Fruit fly (Drosophila melanogaster): Measurements from ENCODE around the gene CG2310.

CG2310 gene

DNA sequence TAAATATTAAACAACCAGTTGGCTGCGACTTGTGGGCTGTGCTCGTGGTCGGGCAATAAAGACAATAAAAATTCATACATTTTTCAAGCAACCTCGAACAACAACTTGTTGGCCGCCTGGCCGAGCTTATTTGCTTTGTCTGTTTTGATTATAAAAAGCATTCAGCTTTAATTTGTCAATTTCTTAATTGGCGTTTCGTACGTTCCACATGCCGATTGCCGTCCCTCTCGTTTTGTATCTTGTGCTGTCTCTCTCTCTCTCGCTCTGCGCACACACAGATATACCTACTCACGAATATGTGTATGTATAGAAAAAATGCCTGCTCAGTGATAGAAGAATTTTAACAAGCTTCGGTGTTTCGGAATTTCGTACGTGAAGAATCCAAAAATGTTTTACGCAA is 26.9 kb upstream of the CG2310 start:
- TF ChIP-seq lola (GFP tag; optimal IDR thresholded peaks at IDR 0.05) (no peak), Dif (GFP tag; optimal IDR thresholded peaks at IDR 0.05; ENCODE audit: partially characterized antibody) (no peak), br (GFP tag; optimal IDR thresholded peaks at IDR 0.05) (no peak), rgr (GFP tag; optimal IDR thresholded peaks at IDR 0.05) (no peak), Sp1 (GFP tag; optimal IDR thresholded peaks at IDR 0.05) (no peak), brk (GFP tag; optimal IDR thresholded peaks at IDR 0.05) (no peak), Vsx2 (GFP tag; optimal IDR thresholded peaks at IDR 0.05; ENCODE audit: partially characterized antibody) (no peak), Jra (GFP tag; optimal IDR thresholded peaks at IDR 0.05) (no peak)

DNA sequence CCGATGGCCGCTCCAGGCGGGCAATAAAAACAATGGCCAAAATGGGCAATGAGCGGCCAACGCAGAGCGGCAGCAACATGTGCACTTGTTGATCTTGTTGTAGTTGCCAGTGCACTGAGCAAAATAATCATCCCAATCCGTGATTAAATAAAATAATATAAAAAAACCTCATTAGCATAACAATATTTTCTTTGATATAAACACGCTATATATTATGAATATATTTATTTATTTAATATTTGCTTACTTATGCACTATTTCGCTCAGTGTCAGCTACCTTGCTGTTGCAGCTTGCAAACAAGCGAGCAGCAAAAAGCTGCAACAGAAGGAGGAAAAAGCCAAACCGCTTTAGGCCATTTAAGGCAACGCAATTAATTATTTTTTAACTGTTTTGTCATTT is 26.0 kb upstream of the CG2310 start:
- no peak for TF ChIP-seq CrebA (GFP tag; optimal IDR thresholded peaks at IDR 0.05; ENCODE audit: borderline replicate concordance)
- TF ChIP-seq dl (GFP tag; optimal IDR thresholded peaks at IDR 0.05; ENCODE audit: insufficient read depth in 1 of 2, partially characterized antibody in 2 of 2) = no peak
- no peak for TF ChIP-seq Dif (GFP tag; optimal IDR thresholded peaks at IDR 0.05; ENCODE audit: partially characterized antibody)
- TF ChIP-seq pan (optimal IDR thresholded peaks at IDR 0.05) = no peak
- TF ChIP-seq HLH106 (tag; optimal IDR thresholded peaks at IDR 0.05) = peak; percentile 82
- TF ChIP-seq sage (GFP tag; optimal IDR thresholded peaks at IDR 0.05) = peak; percentile 37
- TF ChIP-seq CG9705 (GFP tag; optimal IDR thresholded peaks at IDR 0.05) = peak; percentile 62
- TF ChIP-seq Hr78 (GFP tag; optimal IDR thresholded peaks at IDR 0.05) = no peak
- TF ChIP-seq Abd-B (GFP tag; optimal IDR thresholded peaks at IDR 0.05) = no peak
- TF ChIP-seq Hr83 (GFP tag; optimal IDR thresholded peaks at IDR 0.05; ENCODE audit: poor library complexity, severe bottlenecking) = no peak
- peak; percentile 57 for TF ChIP-seq rgr (GFP tag; optimal IDR thresholded peaks at IDR 0.05)
- TF ChIP-seq Rel (GFP tag; optimal IDR thresholded peaks at IDR 0.05) = no peak
- TF ChIP-seq Rel (tag; optimal IDR thresholded peaks at IDR 0.05) = peak; percentile 38
- TF ChIP-seq tai (GFP tag; optimal IDR thresholded peaks at IDR 0.05) = no peak
- no peak for TF ChIP-seq woc (GFP tag; optimal IDR thresholded peaks at IDR 0.05)
- no peak for TF ChIP-seq jim (GFP tag; optimal IDR thresholded peaks at IDR 0.05)
- peak; percentile 80 for TF ChIP-seq Sp1 (GFP tag; optimal IDR thresholded peaks at IDR 0.05)
- TF ChIP-seq psq (GFP tag; optimal IDR thresholded peaks at IDR 0.05) = peak; percentile 60
- no peak for TF ChIP-seq Dfd (GFP tag; optimal IDR thresholded peaks at IDR 0.05)
- no peak for TF ChIP-seq CG32264 (GFP tag; optimal IDR thresholded peaks at IDR 0.05)
- no peak for TF ChIP-seq ey (GFP tag; optimal IDR thresholded peaks at IDR 0.05)
- peak; percentile 46 for TF ChIP-seq dmrt93B (GFP tag; optimal IDR thresholded peaks at IDR 0.05)
- TF ChIP-seq lola (GFP tag; optimal IDR thresholded peaks at IDR 0.05) = no peak
- TF ChIP-seq GATAd (GFP tag; optimal IDR thresholded peaks at IDR 0.05) = no peak
- no peak for TF ChIP-seq usp (GFP tag; optimal IDR thresholded peaks at IDR 0.05)
- peak; percentile 51 for TF ChIP-seq fru (GFP tag; optimal IDR thresholded peaks at IDR 0.05)
- peak; percentile 53 for TF ChIP-seq h (GFP tag; optimal IDR thresholded peaks at IDR 0.05)
- TF ChIP-seq brk (GFP tag; optimal IDR thresholded peaks at IDR 0.05) = peak; percentile 55
- peak; percentile 39 for TF ChIP-seq Hnf4 (GFP tag; optimal IDR thresholded peaks at IDR 0.05)
- no peak for TF ChIP-seq Vsx2 (GFP tag; optimal IDR thresholded peaks at IDR 0.05; ENCODE audit: partially characterized antibody)
- TF ChIP-seq Jra (GFP tag; optimal IDR thresholded peaks at IDR 0.05) = no peak
- TF ChIP-seq dsf (GFP tag; optimal IDR thresholded peaks at IDR 0.05; ENCODE audit: borderline replicate concordance) = no peak
- peak in 1 of 2 experiments; percentile 71 for TF ChIP-seq foxo (GFP tag; optimal IDR thresholded peaks at IDR 0.05)
- peak; percentile 30 for TF ChIP-seq br (GFP tag; optimal IDR thresholded peaks at IDR 0.05)
- TF ChIP-seq Myc (optimal IDR thresholded peaks at IDR 0.05) = no peak
- TF ChIP-seq Mio (GFP tag; optimal IDR thresholded peaks at IDR 0.05) = no peak
- no peak for TF ChIP-seq sv (GFP tag; optimal IDR thresholded peaks at IDR 0.05)
- TF ChIP-seq N (GFP tag; optimal IDR thresholded peaks at IDR 0.05) = no peak
- peak; percentile 44 for TF ChIP-seq OdsH (GFP tag; optimal IDR thresholded peaks at IDR 0.05)

DNA sequence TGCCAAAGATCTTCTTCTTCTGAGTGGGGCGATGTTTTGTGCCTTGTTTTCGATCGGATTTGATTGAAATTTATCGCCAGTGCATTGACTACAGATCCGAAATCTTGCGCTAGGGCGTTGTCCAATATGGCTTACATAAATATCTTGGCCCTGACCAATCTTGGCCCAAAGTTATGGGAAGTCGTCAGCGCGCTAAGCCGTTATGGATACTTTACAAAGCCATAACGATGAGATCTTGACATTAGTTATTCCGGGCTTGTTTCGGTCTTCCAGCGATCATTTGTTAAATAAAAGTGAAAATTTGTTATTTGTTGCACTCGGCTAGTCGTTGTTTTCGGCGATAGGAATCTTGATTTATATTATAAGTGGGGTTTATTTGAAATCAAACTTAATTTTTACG is 25.2 kb upstream of the CG2310 start:
- TF ChIP-seq woc (GFP tag; optimal IDR thresholded peaks at IDR 0.05) (no peak), OdsH (GFP tag; optimal IDR thresholded peaks at IDR 0.05) (no peak), dmrt93B (GFP tag; optimal IDR thresholded peaks at IDR 0.05) (no peak), Vsx2 (GFP tag; optimal IDR thresholded peaks at IDR 0.05; ENCODE audit: partially characterized antibody) (no peak), N (GFP tag; optimal IDR thresholded peaks at IDR 0.05) (no peak), Rel (GFP tag; optimal IDR thresholded peaks at IDR 0.05) (no peak), Rel (tag; optimal IDR thresholded peaks at IDR 0.05) (no peak), Dfd (GFP tag; optimal IDR thresholded peaks at IDR 0.05) (no peak), brk (GFP tag; optimal IDR thresholded peaks at IDR 0.05) (no peak), Abd-B (GFP tag; optimal IDR thresholded peaks at IDR 0.05) (no peak), Mio (GFP tag; optimal IDR thresholded peaks at IDR 0.05) (no peak), Hnf4 (GFP tag; optimal IDR thresholded peaks at IDR 0.05) (no peak), rgr (GFP tag; optimal IDR thresholded peaks at IDR 0.05) (no peak), Sp1 (GFP tag; optimal IDR thresholded peaks at IDR 0.05) (no peak), fru (GFP tag; optimal IDR thresholded peaks at IDR 0.05) (no peak), lola (GFP tag; optimal IDR thresholded peaks at IDR 0.05) (no peak)

All from whole organism, wandering third instar larva.